Fruit fly (Drosophila melanogaster) whole organism, wandering third instar larva: ENCODE data around the gene CG13631.
A peak's percentile ranks its signal among the peaks of the same experiment; 100 is the strongest.

Experiments used
- CG9705 ChIP-seq: fragments of 200-800 bp; sonication (Bioruptor generic); optimal IDR thresholded peaks from 2 replicates; lab custom pipeline; 2018; ENCODE audit warnings: missing biosample characterization, mild to moderate bottlenecking, missing genetic modification characterization
- Dfd ChIP-seq: fragments of >200 bp; optimal IDR thresholded peaks from 2 replicates; lab custom pipeline; 2017; ENCODE audit warnings: missing biosample characterization, missing genetic modification characterization
- Myc ChIP-seq: fragments of >200 bp; optimal IDR thresholded peaks from 2 replicates; lab custom pipeline; 2017
- dl ChIP-seq, 2 experiments: fragments of 175-275, 200-275 bp in 1 of 2; fragments of 200-275 bp in 1 of 2; sonication (Bioruptor generic); optimal IDR thresholded peaks; lab custom pipeline; 2018; ENCODE audit warnings: mild to moderate bottlenecking in 2 of 2, missing biosample characterization in 2 of 2, missing genetic modification characterization in 2 of 2, moderate library complexity in 2 of 2; ENCODE audit not compliant: partially characterized antibody in 2 of 2, insufficient read depth in 1 of 2
- dmrt93B ChIP-seq: fragments of 200-800 bp; sonication (Bioruptor generic); optimal IDR thresholded peaks from 2 replicates; lab custom pipeline; 2018; ENCODE audit warnings: missing biosample characterization, mild to moderate bottlenecking, missing genetic modification characterization
- h ChIP-seq: fragments of 200-800 bp; sonication (Bioruptor generic); optimal IDR thresholded peaks from 3 replicates; lab custom pipeline; 2016; ENCODE audit warnings: missing biosample characterization, mild to moderate bottlenecking, missing genetic modification characterization
- pan ChIP-seq: fragments of >200 bp; optimal IDR thresholded peaks from 2 replicates; lab custom pipeline; 2017
- rgr ChIP-seq: fragments of 200-800 bp; sonication (Bioruptor generic); optimal IDR thresholded peaks from 3 replicates; lab custom pipeline; 2016; ENCODE audit warnings: missing biosample characterization, mild to moderate bottlenecking, missing genetic modification characterization
- usp ChIP-seq: fragments of >200 bp; optimal IDR thresholded peaks from 2 replicates; lab custom pipeline; 2017; ENCODE audit warnings: missing biosample characterization, missing genetic modification characterization

DNA sequence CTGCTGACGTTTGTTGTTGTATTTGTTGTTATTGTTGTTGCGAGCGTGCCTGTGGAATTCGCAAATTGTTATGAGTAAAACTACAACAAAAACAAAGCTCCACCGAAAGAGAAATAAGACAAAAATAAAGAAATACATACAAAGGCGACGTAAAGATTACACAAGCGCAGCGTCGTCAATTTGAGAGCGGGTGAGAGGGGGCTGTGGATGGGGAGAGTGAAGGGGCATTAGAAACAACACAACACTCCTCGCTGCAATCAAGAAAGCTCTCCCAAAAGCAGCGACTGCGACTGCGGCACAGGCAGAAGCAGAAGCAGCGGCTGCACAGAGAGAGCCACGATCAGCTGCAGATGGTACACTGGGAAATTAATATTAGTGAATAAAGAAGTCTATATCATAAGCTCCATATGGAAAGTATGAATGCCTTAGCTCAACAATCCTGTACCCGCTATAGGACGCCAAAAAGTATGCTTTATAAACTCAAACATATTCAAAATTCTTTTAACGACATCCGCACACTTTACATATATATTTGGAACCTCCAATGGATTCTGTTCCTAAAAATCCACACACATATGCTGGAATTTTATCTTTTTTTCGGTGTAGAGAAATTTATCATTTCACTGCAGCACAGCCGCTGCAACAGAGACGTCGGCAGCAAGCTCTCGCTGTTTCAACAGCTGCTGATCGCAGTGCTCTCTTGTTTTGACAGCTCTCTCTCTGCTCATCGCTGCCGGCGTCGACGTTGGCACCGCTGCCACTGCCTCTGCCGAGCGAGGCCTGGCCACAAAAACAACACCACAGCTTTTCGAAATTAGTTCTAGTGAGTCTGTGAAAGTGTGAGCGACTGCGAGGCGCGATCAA, at the start of gene CG13631:
- TF ChIP-seq rgr (GFP tag; lab: Kevin White, UChicago), result peak; percentile 97
- TF ChIP-seq Dfd (GFP tag; lab: Kevin White, UChicago), result peak; percentile 52
- TF ChIP-seq dl (GFP tag; optimal IDR thresholded peaks at IDR 0.05; lab: Kevin White, UChicago; ENCODE audit: insufficient read depth in 1 of 2, partially characterized antibody in 2 of 2), result peak; percentile 30 to 81
- peak; percentile 87 for TF ChIP-seq CG9705
- no peak for TF ChIP-seq pan
- TF ChIP-seq usp (GFP tag; lab: Kevin White, UChicago), result no peak
- TF ChIP-seq h (GFP tag; lab: Kevin White, UChicago), result peak; percentile 97
- no peak for TF ChIP-seq Myc (lab: Kevin White, UChicago)
- peak; percentile 96 for TF ChIP-seq dmrt93B
